Worm (Caenorhabditis elegans) whole organism, L4/young adult: ENCODE results near the gene R08A2.9.

Experiments used
- W03F9.2 ChIP-seq: fragments of 150-350 bp; optimal IDR thresholded peaks from 2 replicates; lab custom pipeline; 2014; ENCODE audit warnings: missing biosample characterization, missing genetic modification characterization
- dao-5 ChIP-seq: sonication (generic microtip); optimal IDR thresholded peaks from 2 replicates; lab custom pipeline; 2016; ENCODE audit warnings: missing genotype, missing genetic modification characterization, moderate library complexity, missing compliant biosample characterization
- him-1 ChIP-seq: sonication (generic microtip); optimal IDR thresholded peaks from 2 replicates; lab custom pipeline; 2016; ENCODE audit warnings: missing genotype, missing genetic modification reagents, missing genetic modification characterization, missing compliant biosample characterization

- TF ChIP-seq him-1 (tag; lab: Kevin White, UChicago) (no peak), W03F9.2 (tag; lab: Kevin White, UChicago) (no peak), dao-5 (tag; lab: Kevin White, UChicago) (no peak)
Measured at ce11 chrV:14678298-14678697, 29.8 kb upstream of the R08A2.9 start.
